Fruit fly (Drosophila melanogaster): Measurements from ENCODE around the gene Lint-1.

The Lint-1 gene

DNA sequence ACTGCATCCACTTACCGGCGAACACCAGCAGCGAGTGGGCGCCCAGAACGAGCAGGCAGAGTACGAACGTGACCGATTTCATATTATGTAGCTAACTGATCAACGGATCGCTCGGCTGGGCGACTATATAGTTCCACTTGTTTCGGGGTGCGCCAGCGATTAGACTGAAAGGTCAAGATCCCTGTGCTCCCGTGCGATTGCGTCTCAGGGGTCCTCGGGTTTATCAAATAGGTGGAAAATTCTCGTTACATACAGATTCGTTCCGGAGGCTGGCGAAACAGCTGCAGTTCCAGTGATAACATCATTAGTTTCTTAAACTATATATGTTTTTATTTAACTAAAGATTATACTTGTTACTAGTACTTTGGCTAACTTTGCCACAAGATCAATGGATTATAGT is 9.0 kb upstream of the Lint-1 start, which contains the start of gene ssp7:
Gene ssp7 (minus strand): TSS at position 101 of the 400 bp plus-strand sequence.
- no peak for TF ChIP-seq CG8478 (optimal IDR thresholded peaks at IDR 0.05)
- TF ChIP-seq CTCF (optimal IDR thresholded peaks at IDR 0.05): no peak

DNA sequence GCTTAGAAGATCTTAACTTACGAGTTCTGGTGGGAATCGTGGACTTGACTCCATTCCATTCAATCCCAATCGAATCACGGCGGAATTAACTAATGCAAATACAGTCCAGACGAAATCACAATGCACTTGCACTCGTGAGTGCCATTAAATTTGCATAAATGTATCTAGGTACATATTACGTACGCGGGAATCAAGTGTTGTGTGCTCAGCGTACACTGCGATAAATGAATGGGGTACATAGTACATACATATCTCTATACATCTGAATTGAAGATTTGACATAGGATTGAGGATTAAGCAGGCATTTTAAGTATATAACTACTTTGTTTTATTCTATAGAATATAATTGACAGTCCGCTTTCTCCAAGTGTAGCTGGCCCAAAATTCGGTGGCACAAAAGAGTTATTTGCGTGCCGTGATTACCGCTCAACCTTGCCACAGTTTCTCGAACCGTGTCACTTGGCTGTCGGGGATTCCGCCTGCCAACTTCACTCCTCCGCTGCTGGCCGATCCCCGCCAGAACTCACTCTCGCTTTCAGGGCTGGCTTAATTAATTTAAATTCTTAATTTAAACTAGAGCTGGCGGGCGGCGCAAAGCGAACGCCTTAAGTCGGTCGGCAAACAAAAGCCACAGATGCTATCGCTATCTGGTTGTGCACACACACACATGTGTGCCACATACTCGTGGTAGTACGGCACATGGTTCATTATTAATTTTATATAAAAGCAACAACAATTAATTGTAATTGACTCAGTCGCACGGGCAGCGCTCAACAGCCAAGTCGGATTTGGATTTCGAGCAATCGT is 7.1 kb upstream of the Lint-1 start, which contains the start of the genes CG15199 and CG15202:
Gene CG15199 (minus strand): TSS at position 51 of the 807 bp plus-strand sequence.
Gene CG15202 (plus strand): TSS at position 757 of the 807 bp plus-strand sequence.
- TF ChIP-seq CG8478 (optimal IDR thresholded peaks at IDR 0.05) (no peak), CTCF (optimal IDR thresholded peaks at IDR 0.05) (no peak)

dm6 chrX:11143820-11144219 is 5.3 kb upstream of the Lint-1 start, which contains the start of gene CG15201:
Gene CG15201 (plus strand): TSS chrX:11144120.
- TF ChIP-seq CG8478 (optimal IDR thresholded peaks at IDR 0.05) (no peak), CTCF (optimal IDR thresholded peaks at IDR 0.05) (no peak)

- TF ChIP-seq CTCF (optimal IDR thresholded peaks at IDR 0.05) (no peak), CG8478 (optimal IDR thresholded peaks at IDR 0.05) (no peak)
Observed at dm6 chrX:11144575-11144974, 4.5 kb upstream of the Lint-1 start.

- no peak for TF ChIP-seq CG8478 (optimal IDR thresholded peaks at IDR 0.05)
- no peak for TF ChIP-seq CTCF (optimal IDR thresholded peaks at IDR 0.05)
Observed at dm6 chrX:11146598-11147176, 2.4 kb upstream of the Lint-1 start.

DNA sequence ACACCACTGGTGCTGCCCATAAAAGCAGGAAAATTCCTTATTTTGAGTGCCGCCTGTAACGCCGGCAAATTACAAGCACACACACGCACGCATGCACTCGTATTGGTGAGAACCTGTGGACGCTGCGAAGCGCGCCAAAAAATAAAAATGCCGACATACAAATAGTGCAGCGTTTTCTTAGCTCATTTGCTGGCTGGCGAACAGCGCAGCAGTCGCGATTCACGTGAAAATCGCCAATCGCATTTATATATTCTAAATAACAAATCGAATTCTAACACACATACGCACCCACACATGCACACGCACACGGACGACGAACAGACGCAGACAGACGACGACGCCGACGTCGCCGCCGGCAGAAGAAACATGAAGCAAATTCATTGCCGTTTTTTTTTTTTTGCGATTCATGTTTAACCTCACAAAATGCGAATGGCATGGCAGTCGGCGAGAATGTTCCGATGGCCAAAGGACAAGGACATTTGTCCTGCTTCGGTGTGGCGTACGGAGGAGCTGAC is 1.5 kb upstream of the Lint-1 start:
- TF ChIP-seq CTCF (optimal IDR thresholded peaks at IDR 0.05) (no peak), CG8478 (optimal IDR thresholded peaks at IDR 0.05) (no peak)

dm6 chrX:11148272-11148835 is 769 bp upstream of the Lint-1 start, which contains the start of gene Ran:
Gene Ran (minus strand): TSS chrX:11148716.
- TF ChIP-seq CTCF (optimal IDR thresholded peaks at IDR 0.05) (no peak), CG8478 (optimal IDR thresholded peaks at IDR 0.05) (no peak)

DNA sequence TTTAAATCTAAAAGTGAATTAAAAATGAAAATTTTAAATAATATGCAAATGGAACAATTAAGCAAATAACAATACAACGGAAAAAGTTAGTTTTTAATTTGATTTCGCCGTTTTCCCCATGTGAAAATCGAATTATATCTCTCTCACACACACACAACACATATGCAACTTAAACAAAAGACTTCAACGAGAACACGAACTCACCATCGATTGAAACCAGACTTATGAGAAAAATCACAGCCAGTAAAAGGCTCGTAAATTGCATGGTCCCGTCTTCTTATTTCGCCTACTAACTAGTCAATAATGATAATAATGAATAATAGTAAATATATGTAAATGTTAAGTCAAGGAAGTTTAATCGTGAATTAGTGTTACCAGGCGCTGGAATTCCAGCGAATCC is 4.3 kb downstream of the Lint-1 start:
- no peak for TF ChIP-seq CG8478 (optimal IDR thresholded peaks at IDR 0.05)
- no peak for TF ChIP-seq CTCF (optimal IDR thresholded peaks at IDR 0.05)

DNA sequence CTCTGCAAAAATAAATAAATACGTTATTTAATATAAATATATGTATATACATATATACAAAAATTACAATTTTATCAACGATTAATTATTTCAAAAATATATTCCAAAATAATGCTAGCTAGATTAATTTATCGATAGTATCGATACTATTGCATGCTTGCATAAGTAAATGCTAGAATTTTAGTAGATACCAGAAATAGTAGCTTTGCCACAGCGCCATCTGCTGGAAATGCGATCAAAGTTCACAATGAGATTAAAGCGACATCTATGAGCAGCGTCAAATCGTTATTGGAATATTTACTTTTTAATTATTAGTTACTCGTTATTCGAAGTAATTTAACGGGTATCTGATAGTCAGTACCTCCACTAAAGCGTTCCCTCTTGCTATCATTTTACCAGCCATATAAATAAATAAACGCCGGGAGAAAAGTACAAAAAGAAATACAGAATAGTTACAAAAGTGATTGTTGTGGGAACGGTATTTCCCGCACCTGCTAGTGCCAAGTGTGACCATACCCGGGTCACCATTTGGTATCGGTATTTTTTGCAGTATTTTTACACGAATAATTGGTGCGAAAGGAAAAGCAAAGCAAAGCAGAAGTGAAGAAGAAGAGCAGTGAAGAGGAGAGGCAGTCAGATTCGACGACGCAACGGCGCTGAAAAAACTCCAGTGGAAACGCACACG is 4.8 kb downstream of the Lint-1 start, which contains the start of the genes rtv and Dlic:
Gene rtv (minus strand): TSS at position 165 of the 685 bp plus-strand sequence.
Gene Dlic (plus strand): TSS at position 596 of the 685 bp plus-strand sequence.
- TF ChIP-seq CTCF (optimal IDR thresholded peaks at IDR 0.05) (peak; percentile 83 to 89), CG8478 (optimal IDR thresholded peaks at IDR 0.05) (no peak)

- TF ChIP-seq CTCF (optimal IDR thresholded peaks at IDR 0.05) (peak; percentile 1 to 18), CG8478 (optimal IDR thresholded peaks at IDR 0.05) (no peak)
Observed at dm6 chrX:11154511-11155197, 5.5 kb downstream of the Lint-1 start.

DNA sequence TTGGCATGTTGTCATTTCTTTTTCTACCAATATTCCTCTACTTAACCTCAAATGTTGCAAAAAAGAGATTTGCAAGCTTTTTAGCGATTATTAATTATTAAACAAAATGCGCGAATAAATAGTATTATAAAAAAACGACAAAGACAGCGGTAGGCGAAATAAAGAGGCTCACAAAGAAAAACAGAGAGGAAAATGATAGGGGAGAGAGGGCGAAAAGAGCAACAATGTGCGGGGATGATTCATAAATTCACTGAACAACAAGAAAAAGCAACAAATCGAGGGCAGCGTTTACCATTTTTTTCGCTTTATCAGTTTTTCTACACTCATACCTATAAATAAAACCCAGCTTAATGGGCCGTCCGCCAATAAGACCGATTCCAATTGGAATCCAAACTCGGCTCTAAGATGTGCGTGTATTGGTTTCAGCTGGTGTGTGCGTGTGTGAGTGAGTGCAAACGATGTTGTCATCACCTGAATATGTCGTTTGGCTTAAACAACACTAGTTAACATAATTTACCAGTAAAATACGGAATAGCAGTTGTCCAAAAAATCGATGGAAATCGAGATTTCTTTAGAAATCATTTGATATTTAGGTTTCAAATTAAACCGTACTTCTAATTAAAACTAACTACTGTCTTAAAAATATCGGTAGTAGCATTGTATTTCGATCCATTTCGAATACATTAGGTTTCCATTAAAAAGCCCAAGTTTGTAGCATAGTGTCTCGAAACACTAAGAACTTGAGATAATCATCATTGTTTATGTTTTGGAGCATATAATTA is 6.9 kb downstream of the Lint-1 start:
- TF ChIP-seq CG8478 (optimal IDR thresholded peaks at IDR 0.05) (no peak), CTCF (optimal IDR thresholded peaks at IDR 0.05) (no peak)

DNA sequence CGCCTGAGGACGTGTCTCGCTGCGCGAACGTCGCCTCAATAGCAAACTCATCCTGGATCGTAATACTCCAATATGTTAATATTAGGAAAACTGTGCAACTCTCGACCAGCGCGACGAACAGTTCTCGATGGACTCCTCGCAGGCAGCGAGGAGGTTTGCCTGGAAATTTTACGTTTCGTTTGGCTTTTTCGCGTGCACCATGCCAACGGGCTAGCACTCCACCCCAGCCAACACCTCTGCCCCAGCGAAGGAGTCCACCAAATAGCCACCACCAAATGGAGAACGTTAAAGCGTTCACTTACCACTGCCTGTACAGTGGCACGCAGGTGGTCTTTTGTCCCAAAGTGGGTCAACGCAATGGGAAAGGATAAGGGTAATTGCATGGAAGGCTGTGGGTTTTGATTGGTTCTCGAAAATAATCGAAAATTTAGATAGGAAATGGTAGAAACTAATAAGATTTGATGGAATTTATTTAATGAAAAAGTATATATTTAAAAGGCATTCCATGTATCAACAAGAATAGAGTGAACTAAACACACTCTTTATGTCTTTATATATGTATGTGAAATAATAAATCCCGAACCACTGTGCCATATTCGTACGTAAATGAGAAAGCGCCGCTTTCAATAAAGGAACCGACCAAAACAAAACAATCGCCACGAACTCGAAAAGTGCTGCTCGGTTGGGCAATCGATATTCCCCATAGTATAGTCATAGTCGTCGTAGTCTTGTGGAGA is 10.8 kb downstream of the Lint-1 start, which contains the start of gene CG32668:
Gene CG32668 (minus strand): TSS at position 51 of the 737 bp plus-strand sequence.
- TF ChIP-seq CG8478 (optimal IDR thresholded peaks at IDR 0.05) (no peak), CTCF (optimal IDR thresholded peaks at IDR 0.05) (no peak)

dm6 chrX:11168958-11169357 is 19.8 kb downstream of the Lint-1 start, which contains the start of gene Antdh:
Gene Antdh (minus strand): TSS chrX:11169058.
- no peak for TF ChIP-seq CG8478 (optimal IDR thresholded peaks at IDR 0.05)

Data from S2 (cell line).